Worm (Caenorhabditis elegans) whole organism, L4 larva: ENCODE results near the gene Y105C5B.5.

ENCODE experiments used
- ceh-28 ChIP-seq: fragments of 150-350 bp; optimal IDR thresholded peaks from 2 replicates; lab custom pipeline; 2014; ENCODE audit warnings: missing biosample characterization, missing genetic modification reagents, missing genetic modification characterization
- ceh-82 ChIP-seq: sonication (generic microtip); optimal IDR thresholded peaks from 2 replicates; lab custom pipeline; 2017; ENCODE audit warnings: missing biosample characterization, missing genetic modification characterization
- dmd-8 ChIP-seq: fragments of 200-800 bp; sonication (Bioruptor generic); IDR thresholded peaks from 2 replicates; pipeline ENCODE4 v1.3.6; 2022; ENCODE audit warnings: missing genetic modification characterization, missing compliant biosample characterization
- jun-1 ChIP-seq: fragments of 150-350 bp; optimal IDR thresholded peaks from 2 replicates; lab custom pipeline; 2014; ENCODE audit warnings: missing biosample characterization, missing genetic modification reagents, missing genetic modification characterization
- lim-7 ChIP-seq: fragments of 200-800 bp; sonication (Bioruptor generic); IDR thresholded peaks from 2 replicates; pipeline ENCODE4 v1.3.6; 2022; ENCODE audit warnings: missing genetic modification characterization, missing compliant biosample characterization
- nhr-28 ChIP-seq: fragments of 150-350 bp; optimal IDR thresholded peaks from 2 replicates; lab custom pipeline; 2014; ENCODE audit warnings: missing biosample characterization, missing genetic modification characterization
- pqm-1 ChIP-seq: sonication (generic microtip); optimal IDR thresholded peaks from 2 replicates; lab custom pipeline; 2017; ENCODE audit warnings: missing biosample characterization, missing genetic modification characterization
- zag-1 ChIP-seq: fragments of 150-350 bp; optimal IDR thresholded peaks from 2 replicates; lab custom pipeline; 2014; ENCODE audit warnings: missing biosample characterization, missing genetic modification characterization
- ztf-11 ChIP-seq: fragments of 150-350 bp; optimal IDR thresholded peaks from 2 replicates; lab custom pipeline; 2014; ENCODE audit warnings: missing biosample characterization, missing genetic modification characterization
- ztf-7 ChIP-seq: fragments of 150-350 bp; optimal IDR thresholded peaks from 2 replicates; lab custom pipeline; 2014; ENCODE audit warnings: missing biosample characterization, missing genetic modification characterization

DNA sequence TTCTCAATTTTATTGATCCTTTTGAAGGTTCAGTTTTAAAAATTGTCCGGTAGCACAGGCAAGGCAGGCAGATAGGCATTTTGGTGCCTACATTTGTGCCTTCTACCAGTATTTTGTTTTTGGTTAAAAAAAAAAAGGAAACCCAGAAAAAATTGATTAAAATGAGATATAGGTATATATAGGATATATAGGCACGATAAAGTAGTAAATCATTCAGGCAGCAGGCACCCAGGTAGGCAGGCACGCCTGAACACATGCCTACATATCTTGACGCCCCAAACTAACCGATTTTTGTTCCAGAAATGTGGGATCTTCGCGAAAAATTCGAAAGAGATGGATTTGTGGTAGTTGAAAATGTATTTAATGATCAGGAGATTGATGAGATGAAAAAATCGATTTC, 29.3 kb upstream of the Y105C5B.5 start, which contains the start of gene Y105C5B.9:
- no peak for TF ChIP-seq ztf-11 (tag; lab: Kevin White, UChicago)
- TF ChIP-seq pqm-1 (tag; lab: Kevin White, UChicago): no peak
- no peak for TF ChIP-seq jun-1
- no peak for TF ChIP-seq lim-7
- no peak for TF ChIP-seq ceh-28 (tag; lab: Kevin White, UChicago)
- no peak for TF ChIP-seq zag-1
- TF ChIP-seq ceh-82 (tag; lab: Kevin White, UChicago): no peak
- no peak for TF ChIP-seq nhr-28
- no peak for TF ChIP-seq dmd-8 (GFP tag; lab: Robert Waterston, UW)
- TF ChIP-seq ztf-7 (tag; lab: Kevin White, UChicago): no peak
